Worm (Caenorhabditis elegans) whole organism, L2 larva: ENCODE results near the gene F26F2.3.

Experiments used
- F13H6.1 ChIP-seq: sonication (generic microtip); optimal IDR thresholded peaks from 2 replicates; lab custom pipeline; 2016; ENCODE audit warnings: missing genetic modification characterization, missing compliant biosample characterization
- dmd-4 ChIP-seq: sonication (generic microtip); optimal IDR thresholded peaks from 2 replicates; lab custom pipeline; 2017; ENCODE audit warnings: missing biosample characterization, missing genetic modification characterization
- lsy-2 ChIP-seq, 2 experiments: fragments of 150-350 bp in 1 of 2; sonication (generic microtip) in 1 of 2; optimal IDR thresholded peaks; 2 replicates each; lab custom pipeline; 2014 to 2017; ENCODE audit warnings: missing biosample characterization in 2 of 2, missing genetic modification characterization in 2 of 2
- mdl-1 ChIP-seq, 2 experiments: fragments of 150-350 bp in 1 of 2; sonication (generic microtip) in 1 of 2; optimal IDR thresholded peaks; 2 replicates each; lab custom pipeline; 2017; ENCODE audit warnings: missing biosample characterization in 2 of 2, missing genetic modification characterization in 2 of 2
- nhr-11 ChIP-seq: fragments of 150-350 bp; optimal IDR thresholded peaks from 2 replicates; lab custom pipeline; 2014; ENCODE audit warnings: missing biosample characterization, missing genetic modification characterization
- skn-1 ChIP-seq: sonication (generic microtip); optimal IDR thresholded peaks from 2 replicates; lab custom pipeline; 2017; ENCODE audit warnings: missing biosample characterization, missing genetic modification characterization
- unc-62 ChIP-seq: fragments of 150-350 bp; optimal IDR thresholded peaks from 2 replicates; lab custom pipeline; 2014; ENCODE audit warnings: missing biosample characterization, missing genetic modification reagents, missing genetic modification characterization

DNA sequence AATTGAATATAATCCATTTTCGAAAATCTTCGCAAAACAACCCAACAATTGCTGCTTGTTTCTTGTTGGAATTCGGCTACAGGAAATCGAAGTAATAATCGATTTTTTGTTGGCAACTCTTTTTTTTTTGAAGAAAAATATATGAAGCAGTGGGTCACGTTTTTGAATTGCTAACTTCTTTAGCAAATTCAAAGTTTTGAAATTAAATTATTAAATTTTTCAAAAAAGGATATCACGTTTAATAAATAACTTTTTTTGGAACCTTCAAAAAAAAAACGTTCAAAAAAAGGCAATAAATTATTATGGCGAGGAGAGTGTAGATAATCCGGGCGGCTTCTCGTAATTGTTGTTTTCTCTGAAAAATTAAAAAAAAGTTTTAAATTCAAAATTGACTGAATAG, 30.1 kb downstream of the F26F2.3 start, which contains the start of gene Y38H6C.15:
- no peak for TF ChIP-seq F13H6.1 (tag; lab: Kevin White, UChicago)
- no peak for TF ChIP-seq lsy-2 (tag; optimal IDR thresholded peaks at IDR 0.05; lab: Kevin White, UChicago)
- TF ChIP-seq unc-62 = no peak
- TF ChIP-seq nhr-11 (tag; lab: Kevin White, UChicago) = no peak
- TF ChIP-seq dmd-4 (tag; lab: Kevin White, UChicago) = no peak
- TF ChIP-seq skn-1 (tag; lab: Kevin White, UChicago) = no peak
- no peak for TF ChIP-seq mdl-1 (tag; optimal IDR thresholded peaks at IDR 0.05; lab: Kevin White, UChicago)
